Comparison of ENCODE assay signal across 6 worm cellular contexts in the genomic region with DNA sequence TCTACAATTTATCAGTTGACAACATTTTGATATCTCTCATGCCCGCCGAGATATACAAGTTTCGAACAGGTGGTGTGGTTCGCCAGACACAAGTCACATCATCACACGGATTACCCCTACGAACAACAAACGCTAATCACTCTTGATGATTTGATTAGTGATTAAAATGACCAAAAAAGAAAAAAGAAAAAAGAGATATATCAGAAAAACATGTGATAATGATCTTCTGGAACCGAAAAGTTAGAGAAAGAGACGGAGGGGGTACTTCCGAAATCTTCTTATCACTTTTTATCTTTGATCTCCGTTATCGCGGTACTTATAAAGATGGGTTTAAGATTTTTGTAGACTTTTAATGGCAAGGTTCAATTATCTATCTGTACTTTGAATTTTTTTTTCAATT.
TF ChIP-seq lines count a peak whose summit lies in the region.

No protein-coding gene starts in this region.

TF ChIP-seq in whole organism, L1 larva, 84 proteins besides CTCF, POLR2A, EP300 and RAD21 (continues in another document):
- TF ChIP-seq aha-1 (tag; optimal IDR thresholded peaks at IDR 0.05; lab: Kevin White, UChicago), result no peak
- TF ChIP-seq ceh-90 (tag; optimal IDR thresholded peaks at IDR 0.05; lab: Kevin White, UChicago), result no peak
- TF ChIP-seq irx-1 (tag; optimal IDR thresholded peaks at IDR 0.05; lab: Kevin White, UChicago), result no peak
- peak; percentile 2 for TF ChIP-seq fos-1 (tag; optimal IDR thresholded peaks at IDR 0.05; lab: Kevin White, UChicago)
- TF ChIP-seq C34B4.2 (tag; optimal IDR thresholded peaks at IDR 0.05; lab: Kevin White, UChicago), result no peak
- peak; percentile 39 for TF ChIP-seq nhr-19 (GFP tag; conservative IDR thresholded peaks at IDR 0.05; lab: Robert Waterston, UW)
- TF ChIP-seq nhr-11 (tag; optimal IDR thresholded peaks at IDR 0.05; lab: Kevin White, UChicago), result no peak
- TF ChIP-seq lin-15B (tag; optimal IDR thresholded peaks at IDR 0.05; lab: Kevin White, UChicago), result no peak
- TF ChIP-seq lin-39 (tag; optimal IDR thresholded peaks at IDR 0.05; lab: Kevin White, UChicago), result no peak
- TF ChIP-seq mef-2 (tag; optimal IDR thresholded peaks at IDR 0.05; lab: Kevin White, UChicago), result no peak
- TF ChIP-seq ceh-82 (tag; optimal IDR thresholded peaks at IDR 0.05; lab: Kevin White, UChicago), result no peak
- no peak for TF ChIP-seq nhr-47 (tag; optimal IDR thresholded peaks at IDR 0.05; lab: Kevin White, UChicago)
- TF ChIP-seq nhr-237 (tag; optimal IDR thresholded peaks at IDR 0.05; lab: Kevin White, UChicago), result no peak
- no peak for TF ChIP-seq alr-1 (tag; optimal IDR thresholded peaks at IDR 0.05; lab: Kevin White, UChicago; ENCODE audit: borderline replicate concordance)
- TF ChIP-seq unc-130 (tag; optimal IDR thresholded peaks at IDR 0.05; lab: Kevin White, UChicago), result no peak

TF ChIP-seq in whole organism, L2 larva, 48 proteins besides CTCF, POLR2A, EP300 and RAD21 (continues in another document):
- no peak for TF ChIP-seq egl-27 (tag; optimal IDR thresholded peaks at IDR 0.05; lab: Kevin White, UChicago)
- TF ChIP-seq lin-13 (GFP tag; optimal IDR thresholded peaks at IDR 0.05; lab: Kevin White, UChicago), result no peak
- no peak for TF ChIP-seq peb-1 (tag; optimal IDR thresholded peaks at IDR 0.05; lab: Kevin White, UChicago)
- no peak for TF ChIP-seq nhr-11 (tag; optimal IDR thresholded peaks at IDR 0.05; lab: Kevin White, UChicago)
- peak; percentile 37 for TF ChIP-seq blmp-1 (tag; optimal IDR thresholded peaks at IDR 0.05; lab: Kevin White, UChicago; ENCODE audit: insufficient read depth)
- no peak for TF ChIP-seq lin-39 (tag; optimal IDR thresholded peaks at IDR 0.05; lab: Kevin White, UChicago)
- no peak for TF ChIP-seq unc-55 (GFP tag; optimal IDR thresholded peaks at IDR 0.05; lab: Kevin White, UChicago)
- TF ChIP-seq nhr-10 (tag; optimal IDR thresholded peaks at IDR 0.05; lab: Kevin White, UChicago), result no peak
- no peak for TF ChIP-seq elt-3 (tag; optimal IDR thresholded peaks at IDR 0.05; lab: Kevin White, UChicago)
- no peak for TF ChIP-seq nhr-6 (tag; optimal IDR thresholded peaks at IDR 0.05; lab: Kevin White, UChicago)
- no peak for TF ChIP-seq ztf-1 (GFP tag; conservative IDR thresholded peaks at IDR 0.05; lab: Robert Waterston, UW)
- TF ChIP-seq skn-1 (tag; optimal IDR thresholded peaks at IDR 0.05; lab: Kevin White, UChicago), result no peak
- TF ChIP-seq crh-2 (tag; optimal IDR thresholded peaks at IDR 0.05; lab: Kevin White, UChicago), result no peak
- no peak for TF ChIP-seq mdl-1 (tag; optimal IDR thresholded peaks at IDR 0.05; lab: Kevin White, UChicago)
- TF ChIP-seq nhr-237 (tag; optimal IDR thresholded peaks at IDR 0.05; lab: Kevin White, UChicago), result no peak

TF ChIP-seq in whole organism, L3 larva, 47 proteins besides CTCF, POLR2A, EP300 and RAD21 (continues in another document):
- TF ChIP-seq tbx-2 (tag; optimal IDR thresholded peaks at IDR 0.05; lab: Kevin White, UChicago) (no peak), fkh-2 (tag; optimal IDR thresholded peaks at IDR 0.05; lab: Kevin White, UChicago) (no peak), lin-39 (tag; optimal IDR thresholded peaks at IDR 0.05; lab: Kevin White, UChicago) (no peak), zag-1 (tag; optimal IDR thresholded peaks at IDR 0.05; lab: Kevin White, UChicago) (no peak), elt-1 (tag; optimal IDR thresholded peaks at IDR 0.05; lab: Kevin White, UChicago) (no peak), nhr-23 (tag; optimal IDR thresholded peaks at IDR 0.05; lab: Kevin White, UChicago) (peak; percentile 73), ceh-28 (tag; optimal IDR thresholded peaks at IDR 0.05; lab: Kevin White, UChicago) (peak; percentile 25), fkh-10 (GFP tag; optimal IDR thresholded peaks at IDR 0.05; lab: Kevin White, UChicago) (no peak), ZK546.5 (tag; optimal IDR thresholded peaks at IDR 0.05; lab: Kevin White, UChicago) (no peak), snpc-4 (tag; optimal IDR thresholded peaks at IDR 0.05; lab: Kevin White, UChicago) (no peak), mml-1 (tag; optimal IDR thresholded peaks at IDR 0.05; lab: Kevin White, UChicago) (no peak), lin-15B (tag; optimal IDR thresholded peaks at IDR 0.05; lab: Kevin White, UChicago) (no peak), nhr-43 (tag; optimal IDR thresholded peaks at IDR 0.05; lab: Kevin White, UChicago; ENCODE audit: poor library complexity, severe bottlenecking) (peak; percentile 38), nhr-67 (tag; optimal IDR thresholded peaks at IDR 0.05; lab: Kevin White, UChicago) (no peak), egl-27 (tag; optimal IDR thresholded peaks at IDR 0.05; lab: Kevin White, UChicago) (no peak), elt-3 (tag; optimal IDR thresholded peaks at IDR 0.05; lab: Kevin White, UChicago) (peak in 2 of 3 experiments; percentile 13 to 22)

TF ChIP-seq in whole organism, L4 larva, 104 proteins besides CTCF, POLR2A, EP300 and RAD21:
- peak; percentile 30; the same call in 1 of the 2 replicates for TF ChIP-seq dmd-6 (GFP tag; IDR thresholded peaks at IDR 0.05; lab: Robert Waterston, UW)
- TF ChIP-seq tra-1 (GFP tag; IDR thresholded peaks at IDR 0.05; lab: Robert Waterston, UW), result 0 out of 2 replicates have a peak, but pooled peaks have one; percentile 37
- no peak for TF ChIP-seq T26A8.4 (GFP tag; IDR thresholded peaks at IDR 0.05; lab: Robert Waterston, UW)
- TF ChIP-seq unc-39 (tag; optimal IDR thresholded peaks at IDR 0.05; lab: Kevin White, UChicago), result no peak
- peak; percentile 64 for TF ChIP-seq hlh-11 (tag; optimal IDR thresholded peaks at IDR 0.05; lab: Kevin White, UChicago)
- peak in 1 of 2 experiments; percentile 2 for TF ChIP-seq mdl-1 (tag; optimal IDR thresholded peaks at IDR 0.05; lab: Kevin White, UChicago)
- peak; percentile 68 for TF ChIP-seq hlh-30 (tag; optimal IDR thresholded peaks at IDR 0.05; lab: Kevin White, UChicago; ENCODE audit: insufficient read depth)
- peak; percentile 85 for TF ChIP-seq nhr-28 (tag; optimal IDR thresholded peaks at IDR 0.05; lab: Kevin White, UChicago)
- TF ChIP-seq pqm-1 (tag; optimal IDR thresholded peaks at IDR 0.05; lab: Kevin White, UChicago), result no peak
- peak; percentile 83 for TF ChIP-seq aha-1 (tag; lab: Kevin White, UChicago)
- TF ChIP-seq T20F7.1 (GFP tag; optimal IDR thresholded peaks at IDR 0.05; lab: Kevin White, UChicago), result peak; percentile 2

TF ChIP-seq in whole organism, mixed stage, embryonic, 35 proteins besides CTCF, POLR2A, EP300 and RAD21:
- no peak for TF ChIP-seq sptf-1 (tag; optimal IDR thresholded peaks at IDR 0.05; lab: Kevin White, UChicago)
- peak; percentile 94 for TF ChIP-seq elt-1 (tag; optimal IDR thresholded peaks at IDR 0.05; lab: Kevin White, UChicago; ENCODE audit: borderline replicate concordance, insufficient read depth)

TF ChIP-seq in whole organism, young adult, 124 proteins besides CTCF, POLR2A, EP300 and RAD21:
- TF ChIP-seq K11D2.4 (GFP tag; IDR thresholded peaks at IDR 0.05; lab: Robert Waterston, UW) (peak; percentile 29; the same call in 1 of the 2 replicates), Y53G8AR.9 (GFP tag; conservative IDR thresholded peaks at IDR 0.05; lab: Robert Waterston, UW) (no peak), hmg-1.2 (GFP tag; IDR thresholded peaks at IDR 0.05; lab: Robert Waterston, UW) (no peak), nfya-2 (GFP tag; IDR thresholded peaks at IDR 0.05; lab: Robert Waterston, UW) (no peak), let-607 (tag; optimal IDR thresholded peaks at IDR 0.05; lab: Kevin White, UChicago) (no peak), mxl-1 (tag; optimal IDR thresholded peaks at IDR 0.05; lab: Kevin White, UChicago) (no peak), F55B11.4 (tag; optimal IDR thresholded peaks at IDR 0.05; lab: Kevin White, UChicago; ENCODE audit: borderline replicate concordance, insufficient read depth) (no peak), F23B12.7 (tag; optimal IDR thresholded peaks at IDR 0.05; lab: Kevin White, UChicago; ENCODE audit: insufficient read depth) (no peak), hrde-1 (tag; optimal IDR thresholded peaks at IDR 0.05; lab: Kevin White, UChicago; ENCODE audit: borderline replicate concordance) (no peak), F10E7.11 (tag; optimal IDR thresholded peaks at IDR 0.05; lab: Kevin White, UChicago) (no peak), T07F8.4 (tag; optimal IDR thresholded peaks at IDR 0.05; lab: Kevin White, UChicago) (no peak), ztf-26 (tag; optimal IDR thresholded peaks at IDR 0.05; lab: Kevin White, UChicago) (no peak), dox-1 (GFP tag; IDR thresholded peaks at IDR 0.05; lab: Robert Waterston, UW) (no peak), lin-40 (tag; optimal IDR thresholded peaks at IDR 0.05; lab: Kevin White, UChicago) (peak; percentile 7), somi-1 (GFP tag; optimal IDR thresholded peaks at IDR 0.05; lab: Kevin White, UChicago) (peak; percentile 72), rcor-1 (GFP tag; IDR thresholded peaks at IDR 0.05; lab: Robert Waterston, UW) (no peak)
TF ChIP-seq in whole organism, young adult: peak in this region for 3.
